Worm (Caenorhabditis elegans) whole organism, L4 larva: ENCODE results near the gene srh-39.

Source experiments
- attf-4 ChIP-seq: sonication (generic microtip); optimal IDR thresholded peaks from 3 replicates; lab custom pipeline; 2017; ENCODE audit warnings: missing biosample characterization, missing genetic modification characterization
- daf-12 ChIP-seq: fragments of 150-350 bp; optimal IDR thresholded peaks from 2 replicates; lab custom pipeline; 2014; ENCODE audit warnings: missing biosample characterization, missing genetic modification reagents, missing genetic modification characterization
- dmd-6 ChIP-seq: fragments of 200-800 bp; sonication (Bioruptor generic); IDR thresholded peaks from 2 replicates; pipeline ENCODE4 v1.3.6; 2022; ENCODE audit warnings: missing genetic modification reagents, missing genetic modification characterization, missing compliant biosample characterization
- dmd-8 ChIP-seq: fragments of 200-800 bp; sonication (Bioruptor generic); IDR thresholded peaks from 2 replicates; pipeline ENCODE4 v1.3.6; 2022; ENCODE audit warnings: missing genetic modification characterization, missing compliant biosample characterization
- egl-27 ChIP-seq: sonication (generic microtip); optimal IDR thresholded peaks from 3 replicates; lab custom pipeline; 2017; ENCODE audit warnings: missing biosample characterization, missing genetic modification reagents, missing genetic modification characterization
- fkh-10 ChIP-seq: fragments of 150-350 bp; optimal IDR thresholded peaks from 2 replicates; lab custom pipeline; 2014; ENCODE audit warnings: missing biosample characterization, missing genetic modification reagents, missing genetic modification characterization
- nhr-41 ChIP-seq: fragments of 200-800 bp; sonication (Bioruptor generic); IDR thresholded peaks from 2 replicates; pipeline ENCODE4 v1.3.6; 2022; ENCODE audit warnings: missing genetic modification reagents, missing genetic modification characterization, missing compliant biosample characterization
- nhr-77 ChIP-seq: fragments of 150-350 bp; optimal IDR thresholded peaks from 2 replicates; lab custom pipeline; 2014; ENCODE audit warnings: missing biosample characterization, missing genetic modification characterization
- pqm-1 ChIP-seq: sonication (generic microtip); optimal IDR thresholded peaks from 2 replicates; lab custom pipeline; 2017; ENCODE audit warnings: missing biosample characterization, missing genetic modification characterization
- saeg-2 ChIP-seq: fragments of 200-800 bp; sonication (Bioruptor generic); IDR thresholded peaks from 2 replicates; pipeline ENCODE4 v1.3.6; 2022; ENCODE audit warnings: missing genetic modification reagents, missing genetic modification characterization, missing compliant biosample characterization
- tra-1 ChIP-seq: fragments of 200-800 bp; sonication (Bioruptor generic); IDR thresholded peaks from 2 replicates; pipeline ENCODE4 v1.3.6; 2022; ENCODE audit warnings: missing genetic modification reagents, missing genetic modification characterization, missing compliant biosample characterization
- unc-39 ChIP-seq: sonication (generic microtip); optimal IDR thresholded peaks from 2 replicates; lab custom pipeline; 2017; ENCODE audit warnings: missing biosample characterization, missing genetic modification characterization
- zfp-3 ChIP-seq: fragments of 200-800 bp; sonication (Bioruptor generic); conservative IDR thresholded peaks from 2 replicates; pipeline ENCODE4 v1.3.6; 2022; ENCODE audit warnings: missing genetic modification reagents, missing genetic modification characterization, missing compliant biosample characterization

DNA sequence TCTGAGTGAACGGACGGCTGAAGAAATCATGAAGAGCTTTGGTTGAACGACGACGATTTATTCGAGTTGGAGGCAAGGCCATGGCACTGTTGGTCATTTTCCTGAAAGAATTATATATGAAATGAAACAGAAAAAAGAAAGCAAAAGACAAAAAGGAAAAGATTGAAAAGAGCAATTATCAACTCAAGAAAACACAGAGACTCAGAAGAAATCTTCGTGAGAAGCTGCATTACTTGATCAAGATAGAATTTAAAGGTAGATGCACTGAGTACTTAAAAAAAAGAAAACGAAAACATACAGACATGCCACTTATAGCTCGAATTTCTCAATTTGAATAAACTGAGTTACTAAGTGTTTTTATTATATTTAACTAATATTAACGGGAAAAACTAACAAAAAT lies 46.9 kb downstream of the srh-39 start, which contains the start of gene cpna-5:
- TF ChIP-seq saeg-2 (GFP tag; lab: Robert Waterston, UW): no peak
- no peak for TF ChIP-seq dmd-6 (GFP tag; lab: Robert Waterston, UW)
- no peak for TF ChIP-seq unc-39 (tag; lab: Kevin White, UChicago)
- TF ChIP-seq nhr-77 (tag; lab: Kevin White, UChicago): no peak
- no peak for TF ChIP-seq dmd-8
- TF ChIP-seq egl-27 (tag; lab: Kevin White, UChicago): no peak
- no peak for TF ChIP-seq daf-12 (tag; lab: Kevin White, UChicago)
- no peak for TF ChIP-seq tra-1 (GFP tag; lab: Robert Waterston, UW)
- no peak for TF ChIP-seq attf-4
- TF ChIP-seq fkh-10 (GFP tag; lab: Kevin White, UChicago): no peak
- no peak for TF ChIP-seq nhr-41 (GFP tag; lab: Robert Waterston, UW)
- TF ChIP-seq pqm-1 (tag; lab: Kevin White, UChicago): no peak
- TF ChIP-seq zfp-3: no peak
